Worm (Caenorhabditis elegans) whole organism, L1 larva: ENCODE measurements around the gene fbxc-55.
"Not testable (repeated sequence)": the region's sequence is repeated elsewhere in the genome, so short reads cannot be mapped to it uniquely, and the experiment has no call there.

Experiments used
- Y116A8C.19 ChIP-seq: sonication (generic microtip); optimal IDR thresholded peaks from 2 replicates; lab custom pipeline; 2016; ENCODE audit warnings: missing compliant biosample characterization, missing genetic modification characterization, borderline replicate concordance
- aha-1 ChIP-seq: fragments of 150-350 bp; optimal IDR thresholded peaks from 2 replicates; lab custom pipeline; 2014; ENCODE audit warnings: missing biosample characterization, missing genetic modification characterization
- ceh-63 ChIP-seq: fragments of 200-800 bp; sonication (Bioruptor generic); optimal IDR thresholded peaks from 2 replicates; lab custom pipeline; 2018; ENCODE audit warnings: mild to moderate bottlenecking, missing genetic modification characterization, missing compliant biosample characterization
- ceh-82 ChIP-seq, 3 experiments: fragments of 150-350 bp in 1 of 3; sonication (generic microtip) in 2 of 3; optimal IDR thresholded peaks; 2 replicates each; lab custom pipeline; 2014 to 2017; ENCODE audit warnings: missing biosample characterization in 3 of 3, missing genetic modification characterization in 3 of 3
- ceh-88 ChIP-seq: fragments of 200-800 bp; sonication (Bioruptor generic); IDR thresholded peaks from 2 replicates; pipeline ENCODE4 v1.3.6; 2022; ENCODE audit warnings: missing genetic modification characterization, missing compliant biosample characterization
- efl-1 ChIP-seq, 4 experiments: fragments of 150-350 bp; optimal IDR thresholded peaks in 3 of 4; peaks in 1 of 4; 1 replicate in 1 of 4; 2 replicates in 3 of 4; lab custom pipeline; 2014; ENCODE audit warnings: missing biosample characterization in 2 of 4, missing genetic modification characterization in 2 of 4, missing genetic modification reagents in 2 of 4
- egl-13 ChIP-seq: sonication (generic microtip); optimal IDR thresholded peaks from 2 replicates; lab custom pipeline; 2016; ENCODE audit warnings: missing genotype, missing genetic modification reagents, missing genetic modification characterization, missing compliant biosample characterization
- egl-27 ChIP-seq, 2 experiments: fragments of 150-350 bp in 1 of 2; sonication (generic microtip); optimal IDR thresholded peaks; 3 replicates each; lab custom pipeline; 2017 to 2018; ENCODE audit warnings: missing biosample characterization in 2 of 2, missing genetic modification characterization in 2 of 2, missing genetic modification reagents in 2 of 2
- elt-2 ChIP-seq: sonication (generic microtip); optimal IDR thresholded peaks from 2 replicates; lab custom pipeline; 2016; ENCODE audit warnings: missing genetic modification characterization, mild to moderate bottlenecking, inconsistent platforms, missing compliant biosample characterization, missing genetic modification reagents
- elt-3 ChIP-seq, 6 experiments: fragments of 150-350 bp in 1 of 6; sonication (generic microtip); optimal IDR thresholded peaks; 2 replicates each; lab custom pipeline; 2017 to 2018; ENCODE audit warnings: missing biosample characterization in 6 of 6, missing genetic modification characterization in 6 of 6, inconsistent platforms in 1 of 6
- hlh-17 ChIP-seq: fragments of 200-800 bp; sonication (Bioruptor generic); optimal IDR thresholded peaks from 2 replicates; lab custom pipeline; 2018; ENCODE audit warnings: missing genetic modification characterization, mild to moderate bottlenecking, missing compliant biosample characterization, moderate library complexity, borderline replicate concordance
- hlh-4 ChIP-seq: sonication (generic microtip); optimal IDR thresholded peaks from 2 replicates; lab custom pipeline; 2016; ENCODE audit warnings: mild to moderate bottlenecking, missing genetic modification characterization, missing compliant biosample characterization
- hpl-2 ChIP-seq: fragments of 150-350 bp; optimal IDR thresholded peaks from 2 replicates; lab custom pipeline; 2014; ENCODE audit warnings: missing biosample characterization, missing genetic modification reagents, missing genetic modification characterization
- irx-1 ChIP-seq: sonication (generic microtip); optimal IDR thresholded peaks from 2 replicates; lab custom pipeline; 2016; ENCODE audit warnings: missing genetic modification characterization, missing compliant biosample characterization
- isw-1 ChIP-seq: fragments of 200-800 bp; sonication (Bioruptor generic); IDR thresholded peaks from 2 replicates; pipeline ENCODE4 v1.3.6; 2022; ENCODE audit warnings: missing genetic modification characterization, missing compliant biosample characterization
- lin-14 ChIP-seq: fragments of 200-800 bp; sonication (Bioruptor generic); optimal IDR thresholded peaks from 2 replicates; lab custom pipeline; 2018; ENCODE audit warnings: mild to moderate bottlenecking, missing genetic modification characterization, moderate library complexity, missing compliant biosample characterization
- mdl-1 ChIP-seq, 2 experiments: fragments of 150-350 bp; optimal IDR thresholded peaks; 2 replicates each; lab custom pipeline; 2014 to 2017; ENCODE audit warnings: missing biosample characterization in 2 of 2, missing genetic modification characterization in 2 of 2, inconsistent platforms in 1 of 2
- nhr-19 ChIP-seq: fragments of 200-800 bp; sonication (Bioruptor generic); conservative IDR thresholded peaks from 2 replicates; pipeline ENCODE4 v1.3.6; 2022; ENCODE audit warnings: missing genetic modification characterization, missing compliant biosample characterization
- nhr-28 ChIP-seq: fragments of 150-350 bp; optimal IDR thresholded peaks from 2 replicates; lab custom pipeline; 2014; ENCODE audit warnings: missing biosample characterization, missing genetic modification characterization
- nhr-84 ChIP-seq: sonication (generic microtip); optimal IDR thresholded peaks from 2 replicates; lab custom pipeline; 2017; ENCODE audit warnings: missing biosample characterization, missing genetic modification characterization
- nhr-85 ChIP-seq: sonication (generic microtip); peaks from one replicate; lab custom pipeline; 2016; ENCODE audit warnings: missing genetic modification characterization, inconsistent platforms, missing compliant biosample characterization
- pqm-1 ChIP-seq: sonication (generic microtip); optimal IDR thresholded peaks from 3 replicates; lab custom pipeline; 2017; ENCODE audit warnings: missing biosample characterization, missing genetic modification characterization
- skn-1 ChIP-seq: fragments of 150-350 bp; optimal IDR thresholded peaks from 2 replicates; lab custom pipeline; 2014; ENCODE audit warnings: missing biosample characterization, missing genetic modification characterization
- snu-23 ChIP-seq: sonication (generic microtip); optimal IDR thresholded peaks from 2 replicates; lab custom pipeline; 2016; ENCODE audit warnings: missing genetic modification characterization, missing compliant biosample characterization
- sox-4 ChIP-seq: sonication (generic microtip); optimal IDR thresholded peaks from 2 replicates; lab custom pipeline; 2016; ENCODE audit warnings: missing genetic modification characterization, missing compliant biosample characterization
- sup-37 ChIP-seq: fragments of 200-800 bp; sonication (Bioruptor generic); optimal IDR thresholded peaks from 2 replicates; lab custom pipeline; 2018; ENCODE audit warnings: mild to moderate bottlenecking, missing genetic modification characterization, missing compliant biosample characterization
- tbx-2 ChIP-seq: sonication (generic microtip); optimal IDR thresholded peaks from 2 replicates; lab custom pipeline; 2016; ENCODE audit warnings: missing genetic modification characterization, missing compliant biosample characterization
- tlp-1 ChIP-seq: fragments of 150-350 bp; optimal IDR thresholded peaks from 2 replicates; lab custom pipeline; 2014; ENCODE audit warnings: missing biosample characterization, missing genetic modification characterization
- unc-130 ChIP-seq: fragments of 150-350 bp; optimal IDR thresholded peaks from 2 replicates; lab custom pipeline; 2017; ENCODE audit warnings: missing biosample characterization, missing genetic modification characterization, inconsistent platforms
- unc-30 ChIP-seq: sonication (generic microtip); optimal IDR thresholded peaks from 2 replicates; lab custom pipeline; 2017; ENCODE audit warnings: missing biosample characterization, missing genetic modification characterization
- unc-62 ChIP-seq: fragments of 150-350 bp; optimal IDR thresholded peaks from 2 replicates; lab custom pipeline; 2014; ENCODE audit warnings: missing biosample characterization, missing genetic modification reagents, missing genetic modification characterization
- unc-86 ChIP-seq: sonication (generic microtip); optimal IDR thresholded peaks from 2 replicates; lab custom pipeline; 2016; ENCODE audit warnings: missing genetic modification characterization, missing compliant biosample characterization
- zip-4 ChIP-seq: fragments of 200-800 bp; sonication (Bioruptor generic); optimal IDR thresholded peaks from 2 replicates; lab custom pipeline; 2018; ENCODE audit warnings: mild to moderate bottlenecking, missing genetic modification characterization, moderate library complexity, missing compliant biosample characterization
- ztf-11 ChIP-seq, 2 experiments: sonication (generic microtip); optimal IDR thresholded peaks; 2 replicates each; lab custom pipeline; 2016 to 2017; ENCODE audit warnings: missing genetic modification characterization in 2 of 2, missing biosample characterization in 1 of 2, missing compliant biosample characterization in 1 of 2
- ztf-4 ChIP-seq: fragments of 150-350 bp; optimal IDR thresholded peaks from 2 replicates; lab custom pipeline; 2014; ENCODE audit warnings: missing biosample characterization, missing genetic modification characterization

fbxc-55 gene

ce11 chrII:3196966-3197365 lies 27.0 kb upstream of the fbxc-55 start, which contains the start of gene gcy-15:
Gene gcy-15 (minus strand): TSS chrII:3197066.
- TF ChIP-seq efl-1 (optimal IDR thresholded peaks at IDR 0.05; lab: Kevin White, UChicago) (no peak), efl-1 (GFP tag; optimal IDR thresholded peaks at IDR 0.05 in 1 of 2; lab: Kevin White, UChicago) (no peak), Y116A8C.19 (tag; lab: Kevin White, UChicago) (no peak), unc-86 (tag; lab: Kevin White, UChicago) (no peak), tlp-1 (no peak), nhr-19 (no peak), egl-27 (tag; optimal IDR thresholded peaks at IDR 0.05; lab: Kevin White, UChicago) (no peak), skn-1 (no peak), hlh-17 (no peak), nhr-85 (tag; lab: Kevin White, UChicago) (no peak), ceh-88 (GFP tag; lab: Robert Waterston, UW) (no peak), isw-1 (GFP tag; lab: Robert Waterston, UW) (no peak), nhr-84 (tag; lab: Kevin White, UChicago) (no peak), aha-1 (tag; lab: Kevin White, UChicago) (no peak), zip-4 (GFP tag; lab: Kevin White, UChicago) (no peak), ceh-82 (tag; optimal IDR thresholded peaks at IDR 0.05; lab: Kevin White, UChicago) (no peak), ztf-11 (tag; optimal IDR thresholded peaks at IDR 0.05; lab: Kevin White, UChicago) (no peak), hpl-2 (GFP tag; lab: Kevin White, UChicago) (no peak), unc-62 (GFP tag; lab: Kevin White, UChicago) (no peak), nhr-28 (tag; lab: Kevin White, UChicago) (no peak)

- TF ChIP-seq snu-23 (GFP tag; lab: Kevin White, UChicago) = no peak
- TF ChIP-seq lin-14 = no peak
- TF ChIP-seq tbx-2 (tag; lab: Kevin White, UChicago) = no peak
- TF ChIP-seq pqm-1 = no peak
- TF ChIP-seq tlp-1 = no peak
- TF ChIP-seq mdl-1 (tag; optimal IDR thresholded peaks at IDR 0.05; lab: Kevin White, UChicago) = no peak
- TF ChIP-seq elt-2 (tag; lab: Kevin White, UChicago) = no peak
- TF ChIP-seq hlh-4 (tag; lab: Kevin White, UChicago) = no peak
- TF ChIP-seq egl-13 = no peak
These were observed 25.8 kb upstream of the fbxc-55 start for ce11 chrII:3195739-3196138.

ce11 chrII:3191544-3191943 lies 21.6 kb upstream of the fbxc-55 start, which contains the start of gene Y27F2A.9:
Gene Y27F2A.9 (minus strand): TSS chrII:3191644.
- TF ChIP-seq unc-30, ztf-4, Y116A8C.19 (tag; lab: Kevin White, UChicago): not testable (repeated sequence)

- not testable (repeated sequence) for TF ChIP-seq ceh-63 (GFP tag; lab: Kevin White, UChicago); sup-37 (GFP tag; lab: Kevin White, UChicago); hlh-17
- TF ChIP-seq, all 84 proteins: peak for 0; not testable (repeated sequence) for 84
These were observed 19.0 kb upstream of the fbxc-55 start, which contains the start of gene Y27F2A.11 for ce11 chrII:3189038-3189437. Gene Y27F2A.11 (plus strand): TSS chrII:3189338.

DNA sequence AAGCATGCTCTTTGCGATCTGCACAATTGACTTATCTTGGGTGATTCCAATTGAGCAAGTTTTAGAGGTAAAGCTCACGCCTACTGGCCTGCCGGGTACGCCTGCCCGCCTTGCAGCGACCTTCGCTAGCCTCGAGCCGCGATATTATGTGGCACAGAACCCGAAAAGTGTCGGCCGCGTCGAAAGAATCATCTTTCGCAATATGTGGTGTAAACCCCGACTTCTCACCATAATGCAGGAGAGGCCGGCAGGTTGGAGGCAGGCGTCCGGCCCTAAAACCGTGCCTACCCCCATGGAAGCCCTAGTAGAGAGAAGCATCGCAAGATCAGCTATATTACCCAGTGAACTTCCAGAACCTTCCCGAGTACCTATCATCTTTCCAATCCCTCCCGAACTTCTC lies 15.9 kb upstream of the fbxc-55 start:
- TF ChIP-seq ceh-82 (tag; optimal IDR thresholded peaks at IDR 0.05; lab: Kevin White, UChicago) (no peak), lin-14 (no peak), egl-13 (no peak), pqm-1 (no peak), sox-4 (no peak), Y116A8C.19 (tag; lab: Kevin White, UChicago) (no peak), elt-3 (tag; optimal IDR thresholded peaks at IDR 0.05; lab: Kevin White, UChicago) (no peak), irx-1 (no peak), unc-130 (tag; lab: Kevin White, UChicago) (no peak)
